Worm (Caenorhabditis elegans) whole organism, mixed stage, embryonic: Measurements from ENCODE around the gene nep-17.

ENCODE experiments used
- M03D4.4 ChIP-seq: sonication (generic microtip); optimal IDR thresholded peaks from 2 replicates; lab custom pipeline; 2017; ENCODE audit warnings: mild to moderate bottlenecking, missing genetic modification characterization, missing compliant biosample characterization
- bed-3 ChIP-seq: fragments of 200-800 bp; sonication (Bioruptor generic); optimal IDR thresholded peaks from 3 replicates; lab custom pipeline; 2018; ENCODE audit warnings: mild to moderate bottlenecking, missing genetic modification characterization, moderate library complexity, missing compliant biosample characterization
- blmp-1 ChIP-seq: fragments of 150-350 bp; optimal IDR thresholded peaks from 2 replicates; lab custom pipeline; 2014; ENCODE audit warnings: missing biosample characterization, missing genetic modification characterization
- ceh-43 ChIP-seq: fragments of 200-800 bp; sonication (Bioruptor generic); optimal IDR thresholded peaks from 2 replicates; lab custom pipeline; 2018; ENCODE audit warnings: mild to moderate bottlenecking, missing genetic modification characterization, moderate library complexity, missing compliant biosample characterization
- ceh-83 ChIP-seq: fragments of 200-800 bp; sonication (Bioruptor generic); optimal IDR thresholded peaks from 2 replicates; lab custom pipeline; 2018; ENCODE audit warnings: mild to moderate bottlenecking, missing genetic modification characterization, missing compliant biosample characterization
- ces-1 ChIP-seq: fragments of 150-350 bp; optimal IDR thresholded peaks from 2 replicates; lab custom pipeline; 2014; ENCODE audit warnings: missing biosample characterization, missing genetic modification reagents, missing genetic modification characterization
- cnd-1 ChIP-seq: fragments of 200-800 bp; sonication (Bioruptor generic); optimal IDR thresholded peaks from 2 replicates; lab custom pipeline; 2018; ENCODE audit warnings: mild to moderate bottlenecking, missing genetic modification characterization, missing compliant biosample characterization
- drap-1 ChIP-seq: fragments of 200-800 bp; sonication (Bioruptor generic); optimal IDR thresholded peaks from 3 replicates; lab custom pipeline; 2018; ENCODE audit warnings: mild to moderate bottlenecking, missing genetic modification characterization, missing compliant biosample characterization
- elt-1 ChIP-seq: sonication (generic microtip); optimal IDR thresholded peaks from 2 replicates; lab custom pipeline; 2017; ENCODE audit warnings: missing genetic modification characterization, mild to moderate bottlenecking, missing compliant biosample characterization, antibody characterized with exemption, moderate library complexity, borderline replicate concordance; ENCODE audit not compliant: insufficient read depth
- elt-3 ChIP-seq: fragments of 150-350 bp; optimal IDR thresholded peaks from 2 replicates; lab custom pipeline; 2014; ENCODE audit warnings: missing biosample characterization, missing genetic modification characterization
- ham-2 ChIP-seq: fragments of 200-800 bp; sonication (Bioruptor generic); optimal IDR thresholded peaks from 2 replicates; lab custom pipeline; 2018; ENCODE audit warnings: mild to moderate bottlenecking, missing genetic modification characterization, missing compliant biosample characterization
- hlh-1 ChIP-seq: fragments of 150-350 bp; optimal IDR thresholded peaks from 2 replicates; lab custom pipeline; 2014; ENCODE audit warnings: missing biosample characterization, missing genetic modification reagents, missing genetic modification characterization
- lin-32 ChIP-seq: fragments of 200-800 bp; sonication (Bioruptor generic); optimal IDR thresholded peaks from 2 replicates; lab custom pipeline; 2018; ENCODE audit warnings: mild to moderate bottlenecking, missing genetic modification characterization, missing compliant biosample characterization
- lsy-2 ChIP-seq: fragments of 150-350 bp; optimal IDR thresholded peaks from 2 replicates; lab custom pipeline; 2014; ENCODE audit warnings: missing biosample characterization, missing genetic modification characterization
- mab-5 ChIP-seq: fragments of 150-350 bp; optimal IDR thresholded peaks from 2 replicates; lab custom pipeline; 2014; ENCODE audit warnings: missing biosample characterization, missing genetic modification characterization
- mep-1 ChIP-seq: fragments of 150-350 bp; optimal IDR thresholded peaks from 2 replicates; lab custom pipeline; 2017; ENCODE audit warnings: missing biosample characterization, missing genetic modification reagents, missing genetic modification characterization, inconsistent platforms
- mls-2 ChIP-seq: sonication (generic microtip); optimal IDR thresholded peaks from 2 replicates; lab custom pipeline; 2016; ENCODE audit warnings: mild to moderate bottlenecking, missing genetic modification characterization, moderate library complexity, missing compliant biosample characterization
- nhr-12 ChIP-seq: fragments of 150-350 bp; optimal IDR thresholded peaks from 2 replicates; lab custom pipeline; 2014; ENCODE audit warnings: missing biosample characterization, missing genetic modification characterization
- nhr-2 ChIP-seq: fragments of 150-350 bp; optimal IDR thresholded peaks from 2 replicates; lab custom pipeline; 2014; ENCODE audit warnings: missing biosample characterization, missing genetic modification characterization
- nhr-237 ChIP-seq: fragments of 150-350 bp; optimal IDR thresholded peaks from 2 replicates; lab custom pipeline; 2014; ENCODE audit warnings: missing biosample characterization, missing genetic modification characterization
- nhr-28 ChIP-seq: fragments of 150-350 bp; optimal IDR thresholded peaks from 2 replicates; lab custom pipeline; 2014; ENCODE audit warnings: missing biosample characterization, missing genetic modification characterization
- nhr-76 ChIP-seq: sonication (generic microtip); optimal IDR thresholded peaks from 2 replicates; lab custom pipeline; 2017; ENCODE audit warnings: missing biosample characterization, missing genetic modification characterization
- pha-4 ChIP-seq: fragments of 150-350 bp; optimal IDR thresholded peaks from 2 replicates; lab custom pipeline; 2018; ENCODE audit warnings: missing biosample characterization, missing genetic modification reagents, missing genetic modification characterization
- sem-2 ChIP-seq: fragments of 200-800 bp; sonication (Bioruptor generic); optimal IDR thresholded peaks from 2 replicates; lab custom pipeline; 2018; ENCODE audit warnings: mild to moderate bottlenecking, missing genetic modification characterization, missing compliant biosample characterization
- snpc-4 ChIP-seq: fragments of 150-350 bp; optimal IDR thresholded peaks from 2 replicates; lab custom pipeline; 2014; ENCODE audit warnings: missing biosample characterization, missing genetic modification characterization
- sptf-1 ChIP-seq: sonication (generic microtip); optimal IDR thresholded peaks from 2 replicates; lab custom pipeline; 2017; ENCODE audit warnings: mild to moderate bottlenecking, missing genetic modification characterization, moderate library complexity, missing compliant biosample characterization
- tbx-8 ChIP-seq: fragments of 200-800 bp; sonication (Bioruptor generic); optimal IDR thresholded peaks from 2 replicates; lab custom pipeline; 2018; ENCODE audit warnings: mild to moderate bottlenecking, missing genetic modification characterization, moderate library complexity, missing compliant biosample characterization
- unc-120 ChIP-seq: sonication (generic microtip); optimal IDR thresholded peaks from 2 replicates; lab custom pipeline; 2017; ENCODE audit warnings: missing genetic modification characterization, missing compliant biosample characterization; ENCODE audit not compliant: poor library complexity, severe bottlenecking
- unc-39 ChIP-seq: fragments of 150-350 bp; optimal IDR thresholded peaks from 2 replicates; lab custom pipeline; 2014; ENCODE audit warnings: missing biosample characterization, missing genetic modification characterization
- unc-62 ChIP-seq: fragments of 150-350 bp; optimal IDR thresholded peaks from 2 replicates; lab custom pipeline; 2014; ENCODE audit warnings: missing biosample characterization, missing genetic modification reagents, missing genetic modification characterization
- zip-8 ChIP-seq: fragments of 150-350 bp; optimal IDR thresholded peaks from 2 replicates; lab custom pipeline; 2014; ENCODE audit warnings: missing biosample characterization, missing genetic modification characterization
- ztf-11 ChIP-seq: fragments of 150-350 bp; optimal IDR thresholded peaks from 2 replicates; lab custom pipeline; 2014; ENCODE audit warnings: missing biosample characterization, missing genetic modification characterization

Gene nep-17

ce11 chrII:13469043-13469652 is 38.5 kb upstream of the nep-17 start, which contains the start of gene E01G4.3:
Gene E01G4.3, minus strand, starts transcription at chrII:13469602.
- peak; percentile 23 for TF ChIP-seq ham-2
- no peak for TF ChIP-seq nhr-28 (tag; lab: Kevin White, UChicago)
- no peak for TF ChIP-seq bed-3
- TF ChIP-seq snpc-4 (tag; lab: Kevin White, UChicago), result no peak
- TF ChIP-seq ceh-83 (GFP tag; lab: Kevin White, UChicago), result no peak
- TF ChIP-seq unc-39 (tag; lab: Kevin White, UChicago), result no peak
- TF ChIP-seq sptf-1, result no peak
- TF ChIP-seq cnd-1 (tag; lab: Kevin White, UChicago), result no peak
- TF ChIP-seq drap-1, result no peak
- peak; percentile 48 for TF ChIP-seq elt-3
- TF ChIP-seq hlh-1 (tag; lab: Kevin White, UChicago), result peak; percentile 72
- TF ChIP-seq ztf-11 (tag; lab: Kevin White, UChicago), result no peak
- no peak for TF ChIP-seq lsy-2
- peak; percentile 79 for TF ChIP-seq unc-62 (GFP tag; lab: Kevin White, UChicago)
- no peak for TF ChIP-seq ceh-43 (GFP tag; lab: Kevin White, UChicago)
- TF ChIP-seq unc-120 (tag; lab: Kevin White, UChicago), result peak; percentile 52
- TF ChIP-seq mep-1 (tag; lab: Kevin White, UChicago), result no peak
- TF ChIP-seq M03D4.4 (tag; lab: Kevin White, UChicago), result no peak
- no peak for TF ChIP-seq nhr-2 (tag; lab: Kevin White, UChicago)
- no peak for TF ChIP-seq mls-2 (tag; lab: Kevin White, UChicago)
- TF ChIP-seq lin-32, result no peak
- TF ChIP-seq mab-5 (tag; lab: Kevin White, UChicago), result no peak
- no peak for TF ChIP-seq nhr-237
- TF ChIP-seq ces-1 (GFP tag; lab: Kevin White, UChicago), result no peak
- TF ChIP-seq zip-8 (tag; lab: Kevin White, UChicago), result no peak
- no peak for TF ChIP-seq blmp-1 (tag; lab: Kevin White, UChicago)

- TF ChIP-seq sem-2 (GFP tag; lab: Kevin White, UChicago), result no peak
- no peak for TF ChIP-seq tbx-8 (GFP tag; lab: Kevin White, UChicago)
- no peak for TF ChIP-seq elt-1 (tag; lab: Kevin White, UChicago)
- no peak for TF ChIP-seq ztf-11 (tag; lab: Kevin White, UChicago)
- TF ChIP-seq hlh-1 (tag; lab: Kevin White, UChicago), result no peak
- no peak for TF ChIP-seq cnd-1 (tag; lab: Kevin White, UChicago)
- TF ChIP-seq ces-1 (GFP tag; lab: Kevin White, UChicago), result no peak
- no peak for TF ChIP-seq mab-5 (tag; lab: Kevin White, UChicago)
- no peak for TF ChIP-seq lsy-2
- TF ChIP-seq sptf-1, result no peak
- TF ChIP-seq ceh-83 (GFP tag; lab: Kevin White, UChicago), result no peak
- no peak for TF ChIP-seq unc-62 (GFP tag; lab: Kevin White, UChicago)
- TF ChIP-seq nhr-76, result no peak
- TF ChIP-seq ham-2, result no peak
- TF ChIP-seq, all 35 proteins: peak for 0
These were observed 37.0 kb upstream of the nep-17 start for ce11 chrII:13470655-13471054.

ce11 chrII:13472101-13472500 is 35.5 kb upstream of the nep-17 start, which contains the start of gene E01G4.5:
Gene E01G4.5, plus strand, starts transcription at chrII:13472401.
- TF ChIP-seq mep-1 (tag; lab: Kevin White, UChicago), result no peak
- peak; percentile 58 for TF ChIP-seq hlh-1 (tag; lab: Kevin White, UChicago)

- peak; percentile 28 for TF ChIP-seq sptf-1
- peak; percentile 8 for TF ChIP-seq M03D4.4 (tag; lab: Kevin White, UChicago)
- TF ChIP-seq ces-1 (GFP tag; lab: Kevin White, UChicago), result peak; percentile 30
- peak; percentile 32 for TF ChIP-seq lsy-2
- TF ChIP-seq cnd-1 (tag; lab: Kevin White, UChicago), result no peak
- peak; percentile 41 for TF ChIP-seq mep-1 (tag; lab: Kevin White, UChicago)
- no peak for TF ChIP-seq lin-32
- TF ChIP-seq nhr-12 (tag; lab: Kevin White, UChicago), result no peak
- TF ChIP-seq, all 35 proteins: peak for 5
These were observed 30.4 kb upstream of the nep-17 start for ce11 chrII:13477230-13477629.

ce11 chrII:13479424-13479823 is 28.2 kb upstream of the nep-17 start:
- TF ChIP-seq ces-1 (GFP tag; lab: Kevin White, UChicago), result no peak
- TF ChIP-seq mls-2 (tag; lab: Kevin White, UChicago), result no peak
- TF ChIP-seq mep-1 (tag; lab: Kevin White, UChicago), result no peak
- TF ChIP-seq unc-62 (GFP tag; lab: Kevin White, UChicago), result no peak
- TF ChIP-seq sptf-1, result no peak
- TF ChIP-seq drap-1, result no peak
- no peak for TF ChIP-seq mab-5 (tag; lab: Kevin White, UChicago)
- TF ChIP-seq ceh-43 (GFP tag; lab: Kevin White, UChicago), result no peak
- no peak for TF ChIP-seq snpc-4 (tag; lab: Kevin White, UChicago)
- no peak for TF ChIP-seq zip-8 (tag; lab: Kevin White, UChicago)
- TF ChIP-seq nhr-76, result no peak
- TF ChIP-seq unc-120 (tag; lab: Kevin White, UChicago), result no peak
- no peak for TF ChIP-seq elt-1 (tag; lab: Kevin White, UChicago)
- no peak for TF ChIP-seq tbx-8 (GFP tag; lab: Kevin White, UChicago)
- TF ChIP-seq ztf-11 (tag; lab: Kevin White, UChicago), result no peak
- TF ChIP-seq sem-2 (GFP tag; lab: Kevin White, UChicago), result no peak
- no peak for TF ChIP-seq elt-3
- no peak for TF ChIP-seq pha-4
